Fruit fly (Drosophila melanogaster) whole organism, embryonic: ENCODE measurements around the gene me31B.

Source experiments
- CG10321 ChIP-seq: fragments of 200-800 bp; sonication (Bioruptor generic); IDR thresholded peaks from 2 replicates; pipeline ENCODE4 v1.3.6; 2022; ENCODE audit warnings: missing biosample characterization, missing genetic modification characterization
- CG10959 ChIP-seq: fragments of 200-800 bp; sonication (Bioruptor generic); IDR thresholded peaks from 2 replicates; pipeline ENCODE4 v1.3.6; 2022; ENCODE audit warnings: missing biosample characterization, missing genetic modification characterization
- CG11560 ChIP-seq: fragments of 200-800 bp; sonication (Bioruptor generic); IDR thresholded peaks from 3 replicates; pipeline ENCODE4 v1.3.6; 2022; ENCODE audit warnings: missing biosample characterization, missing genetic modification characterization
- CG11723 ChIP-seq: fragments of 200-800 bp; sonication (Bioruptor generic); optimal IDR thresholded peaks from 2 replicates; lab custom pipeline; 2017; ENCODE audit warnings: missing biosample characterization, mild to moderate bottlenecking, missing genetic modification characterization
- CG13624 ChIP-seq: fragments of 200-800 bp; sonication (Bioruptor generic); optimal IDR thresholded peaks from 2 replicates; lab custom pipeline; 2016; ENCODE audit warnings: missing biosample characterization, missing genetic modification characterization
- CG14710 ChIP-seq: fragments of 200-800 bp; sonication (Bioruptor generic); optimal IDR thresholded peaks from 3 replicates; lab custom pipeline; 2019; ENCODE audit warnings: missing biosample characterization, mild to moderate bottlenecking, missing genetic modification characterization, moderate library complexity
- CG17186 ChIP-seq: fragments of 200-800 bp; sonication (Bioruptor generic); optimal IDR thresholded peaks from 3 replicates; lab custom pipeline; 2017; ENCODE audit warnings: missing biosample characterization, missing genetic modification reagents, missing genetic modification characterization
- CG2678 ChIP-seq: fragments of 200-800 bp; sonication (Bioruptor generic); optimal IDR thresholded peaks from 3 replicates; lab custom pipeline; 2019; ENCODE audit warnings: missing biosample characterization, mild to moderate bottlenecking, missing genetic modification characterization, moderate library complexity
- CG30020 ChIP-seq: fragments of 200-800 bp; optimal IDR thresholded peaks from 2 replicates; lab custom pipeline; 2019; ENCODE audit warnings: missing biosample characterization, mild to moderate bottlenecking, missing genetic modification characterization, moderate library complexity
- CG3065 ChIP-seq: fragments of 200-800 bp; sonication (Bioruptor generic); optimal IDR thresholded peaks from 2 replicates; lab custom pipeline; 2016; ENCODE audit warnings: missing biosample characterization, missing genetic modification characterization
- CG34376 ChIP-seq: fragments of 200-800 bp; sonication (Bioruptor generic); optimal IDR thresholded peaks from 2 replicates; lab custom pipeline; 2018; ENCODE audit warnings: missing biosample characterization, mild to moderate bottlenecking, missing genetic modification characterization
- CG4730 ChIP-seq: fragments of 200-800 bp; sonication (Bioruptor generic); IDR thresholded peaks from 2 replicates; pipeline ENCODE4 v1.3.6; 2022; ENCODE audit warnings: missing biosample characterization, missing genetic modification characterization
- CG6689 ChIP-seq: fragments of 200-800 bp; sonication (Bioruptor generic); IDR thresholded peaks from 2 replicates; pipeline ENCODE4 v1.3.6; 2022; ENCODE audit warnings: missing biosample characterization, missing genetic modification characterization
- CG6813 ChIP-seq: fragments of 200-800 bp; sonication (Bioruptor generic); optimal IDR thresholded peaks from 2 replicates; lab custom pipeline; 2017; ENCODE audit warnings: missing biosample characterization, missing genetic modification characterization, mild to moderate bottlenecking, moderate library complexity, missing genetic modification reagents
- CG7987 ChIP-seq: fragments of 200-800 bp; sonication (Bioruptor generic); optimal IDR thresholded peaks from 2 replicates; lab custom pipeline; 2018; ENCODE audit warnings: missing biosample characterization, mild to moderate bottlenecking, missing genetic modification characterization, moderate library complexity
- CG8281 ChIP-seq: fragments of 200-800 bp; sonication (Bioruptor generic); optimal IDR thresholded peaks from 2 replicates; lab custom pipeline; 2018; ENCODE audit warnings: missing biosample characterization, mild to moderate bottlenecking, missing genetic modification characterization, moderate library complexity
- CG8765 ChIP-seq: fragments of 200-800 bp; sonication (Bioruptor generic); IDR thresholded peaks from 2 replicates; pipeline ENCODE4 v1.3.6; 2022; ENCODE audit warnings: missing biosample characterization, missing genetic modification characterization
- Dad ChIP-seq: fragments of 200-800 bp; sonication (Bioruptor generic); optimal IDR thresholded peaks from 3 replicates; lab custom pipeline; 2016; ENCODE audit warnings: missing biosample characterization, missing genetic modification characterization
- Ets97D ChIP-seq: fragments of 200-800 bp; sonication (Bioruptor generic); optimal IDR thresholded peaks from 3 replicates; lab custom pipeline; 2016; ENCODE audit warnings: missing biosample characterization, missing genetic modification characterization
- HLH3B ChIP-seq: fragments of 200-800 bp; sonication (Bioruptor generic); IDR thresholded peaks from 2 replicates; pipeline ENCODE4 v1.3.6; 2022; ENCODE audit warnings: missing biosample characterization, missing genetic modification characterization
- HmgD ChIP-seq: fragments of 200-800 bp; sonication (Bioruptor generic); optimal IDR thresholded peaks from 3 replicates; lab custom pipeline; 2016; ENCODE audit warnings: missing biosample characterization, missing genetic modification characterization
- Hr78 ChIP-seq, 2 experiments: fragments of 200-800 bp in 1 of 2; fragments of >200 bp in 1 of 2; sonication (Bioruptor generic) in 1 of 2; optimal IDR thresholded peaks; 2 replicates each; lab custom pipeline; 2017 to 2019; ENCODE audit warnings: missing biosample characterization in 2 of 2, missing genetic modification characterization in 2 of 2, mild to moderate bottlenecking in 1 of 2, moderate library complexity in 1 of 2
- MESR4 ChIP-seq: fragments of 200-800 bp; sonication (Bioruptor generic); optimal IDR thresholded peaks from 2 replicates; lab custom pipeline; 2018; ENCODE audit warnings: missing biosample characterization, mild to moderate bottlenecking, missing genetic modification characterization, moderate library complexity
- Opbp ChIP-seq: fragments of 200-800 bp; sonication (Bioruptor generic); IDR thresholded peaks from 3 replicates; pipeline ENCODE4 v1.3.6; 2022; ENCODE audit warnings: missing biosample characterization, missing genetic modification characterization; ENCODE audit not compliant: partially characterized antibody
- Optix ChIP-seq: fragments of 200-800 bp; sonication (Bioruptor generic); IDR thresholded peaks from 3 replicates; pipeline ENCODE4 v1.3.6; 2022; ENCODE audit warnings: missing biosample characterization, missing genetic modification characterization
- Sin3A ChIP-seq: fragments of >200 bp; optimal IDR thresholded peaks from 2 replicates; lab custom pipeline; 2018
- Stat92E ChIP-seq, 3 experiments: fragments of >200 bp in 2 of 3; fragments of 200-800 bp in 1 of 3; sonication (Bioruptor generic) in 1 of 3; optimal IDR thresholded peaks; 2 replicates each; lab custom pipeline; 2017 to 2019; ENCODE audit warnings: missing biosample characterization in 3 of 3, missing genetic modification characterization in 3 of 3, mild to moderate bottlenecking in 1 of 3, moderate library complexity in 1 of 3
- Trl ChIP-seq, 3 experiments: fragments of >200 bp in 2 of 3; fragments of 200-800 bp in 1 of 3; sonication (Bioruptor generic) in 1 of 3; optimal IDR thresholded peaks; 2 replicates in 1 of 3; 3 replicates in 2 of 3; lab custom pipeline; 2016 to 2017; ENCODE audit warnings: missing biosample characterization in 1 of 3, missing genetic modification characterization in 1 of 3
- bbx ChIP-seq: fragments of 200-800 bp; sonication (Bioruptor generic); IDR thresholded peaks from 2 replicates; pipeline ENCODE4 v1.3.6; 2022; ENCODE audit warnings: missing biosample characterization, missing genetic modification characterization; ENCODE audit not compliant: partially characterized antibody
- cg ChIP-seq: fragments of 200-800 bp; sonication (Bioruptor generic); optimal IDR thresholded peaks from 3 replicates; lab custom pipeline; 2019; ENCODE audit warnings: missing biosample characterization, mild to moderate bottlenecking, missing genetic modification characterization, moderate library complexity
- crp ChIP-seq, 2 experiments: fragments of 200-800 bp; sonication (Bioruptor generic); optimal IDR thresholded peaks; 2 replicates in 1 of 2; 3 replicates in 1 of 2; lab custom pipeline; 2017; ENCODE audit warnings: missing biosample characterization in 2 of 2, missing genetic modification characterization in 2 of 2, mild to moderate bottlenecking in 1 of 2, moderate library complexity in 1 of 2
- dan ChIP-seq: fragments of 200-800 bp; sonication (Bioruptor generic); IDR thresholded peaks from 2 replicates; pipeline ENCODE4 v1.3.6; 2022; ENCODE audit warnings: missing biosample characterization, missing genetic modification characterization
- dysf ChIP-seq: fragments of 200-800 bp; sonication (Bioruptor generic); IDR thresholded peaks from 3 replicates; pipeline ENCODE4 v1.3.6; 2022; ENCODE audit warnings: missing biosample characterization, missing genetic modification characterization
- emc ChIP-seq: fragments of 200-800 bp; sonication (Bioruptor generic); optimal IDR thresholded peaks from 2 replicates; lab custom pipeline; 2016; ENCODE audit warnings: missing biosample characterization, missing genetic modification characterization
- eyg ChIP-seq: fragments of 200-800 bp; sonication (Bioruptor generic); optimal IDR thresholded peaks from 3 replicates; lab custom pipeline; 2016; ENCODE audit warnings: missing biosample characterization, missing genetic modification characterization
- fd102C ChIP-seq: fragments of 200-800 bp; sonication (Bioruptor generic); optimal IDR thresholded peaks from 2 replicates; lab custom pipeline; 2018; ENCODE audit warnings: missing biosample characterization, mild to moderate bottlenecking, missing genetic modification characterization, moderate library complexity
- gem ChIP-seq: fragments of 200-800 bp; sonication (Bioruptor generic); optimal IDR thresholded peaks from 2 replicates; lab custom pipeline; 2019; ENCODE audit warnings: missing biosample characterization, mild to moderate bottlenecking, missing genetic modification characterization, moderate library complexity
- hth ChIP-seq: fragments of >200 bp; optimal IDR thresholded peaks from 2 replicates; lab custom pipeline; 2017; ENCODE audit warnings: inconsistent platforms
- knrl ChIP-seq: fragments of 200-800 bp; sonication (Bioruptor generic); IDR thresholded peaks from 3 replicates; pipeline ENCODE4 v1.3.6; 2022; ENCODE audit warnings: missing biosample characterization, missing genetic modification characterization; ENCODE audit not compliant: partially characterized antibody
- lab ChIP-seq: fragments of 200-800 bp; sonication (Bioruptor generic); optimal IDR thresholded peaks from 3 replicates; lab custom pipeline; 2017; ENCODE audit warnings: missing biosample characterization, missing genetic modification characterization, mild to moderate bottlenecking, moderate library complexity, missing genetic modification reagents
- lmd ChIP-seq: fragments of 200-800 bp; sonication (Bioruptor generic); IDR thresholded peaks from 2 replicates; pipeline ENCODE4 v1.3.6; 2022; ENCODE audit warnings: missing biosample characterization, missing genetic modification characterization
- luna ChIP-seq: fragments of 200-800 bp; sonication (Bioruptor generic); optimal IDR thresholded peaks from 2 replicates; lab custom pipeline; 2016; ENCODE audit warnings: missing biosample characterization, missing genetic modification characterization
- nerfin-2 ChIP-seq: fragments of 200-800 bp; sonication (Bioruptor generic); IDR thresholded peaks from 2 replicates; pipeline ENCODE4 v1.3.6; 2022; ENCODE audit warnings: missing biosample characterization, missing genetic modification characterization; ENCODE audit not compliant: partially characterized antibody
- pzg ChIP-seq: fragments of 200-800 bp; sonication (Bioruptor generic); optimal IDR thresholded peaks from 3 replicates; lab custom pipeline; 2018; ENCODE audit warnings: missing biosample characterization, mild to moderate bottlenecking, missing genetic modification characterization, moderate library complexity
- sc ChIP-seq, 3 experiments: fragments of >200 bp in 2 of 3; fragments of 200-800 bp in 1 of 3; sonication (Bioruptor generic) in 1 of 3; optimal IDR thresholded peaks; 2 replicates in 2 of 3; 3 replicates in 1 of 3; lab custom pipeline; 2017; ENCODE audit warnings: mild to moderate bottlenecking in 1 of 3, missing biosample characterization in 1 of 3, missing genetic modification characterization in 1 of 3, missing genetic modification reagents in 1 of 3
- sisA ChIP-seq: fragments of 200-800 bp; sonication (Bioruptor generic); IDR thresholded peaks from 2 replicates; pipeline ENCODE4 v1.3.6; 2022; ENCODE audit warnings: missing biosample characterization, missing genetic modification characterization
- sug ChIP-seq: fragments of 200-800 bp; optimal IDR thresholded peaks from 2 replicates; lab custom pipeline; 2019; ENCODE audit warnings: missing biosample characterization, mild to moderate bottlenecking, missing genetic modification characterization, moderate library complexity
- vfl ChIP-seq: fragments of 200-800 bp; sonication (Bioruptor generic); optimal IDR thresholded peaks from 2 replicates; lab custom pipeline; 2016; ENCODE audit warnings: missing biosample characterization, missing genetic modification characterization
- vnd ChIP-seq: fragments of 200-800 bp; sonication (Bioruptor generic); IDR thresholded peaks from 3 replicates; pipeline ENCODE4 v1.3.6; 2022; ENCODE audit warnings: missing biosample characterization, missing genetic modification characterization; ENCODE audit not compliant: partially characterized antibody

me31B gene

DNA sequence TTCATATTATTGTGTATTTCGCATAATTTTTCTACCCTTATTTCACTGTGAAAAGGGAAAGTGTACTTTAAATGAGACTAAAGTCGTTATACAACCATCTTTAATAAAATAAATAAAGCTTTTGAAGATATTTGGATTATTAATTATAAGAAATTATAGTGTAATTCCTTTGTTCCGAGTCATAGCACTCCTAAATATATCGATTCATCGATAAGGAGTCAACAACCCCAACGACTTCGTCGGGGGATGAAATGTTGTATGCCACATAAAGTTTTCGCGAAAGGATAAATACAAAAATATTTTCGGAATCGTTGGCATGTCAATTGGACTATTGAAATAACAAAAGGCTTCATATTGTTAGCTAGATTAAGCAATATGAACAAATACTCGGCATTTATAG lies 12.5 kb downstream of the me31B start, which contains the start of gene Ror (continued):
- TF ChIP-seq CG34376 (GFP tag; lab: Kevin White, UChicago) = no peak
- TF ChIP-seq luna (GFP tag; lab: Kevin White, UChicago) = no peak
- TF ChIP-seq MESR4 (GFP tag; lab: Kevin White, UChicago) = peak; percentile 7
- TF ChIP-seq bbx = no peak
- no peak for TF ChIP-seq knrl (GFP tag; lab: Robert Waterston, UW)
- no peak for TF ChIP-seq Trl (optimal IDR thresholded peaks at IDR 0.05; lab: Kevin White, UChicago)
- TF ChIP-seq Trl (GFP tag; optimal IDR thresholded peaks at IDR 0.05; lab: Kevin White, UChicago) = no peak
- no peak for TF ChIP-seq lmd
- no peak for TF ChIP-seq CG8765 (GFP tag; lab: Robert Waterston, UW)
- no peak for TF ChIP-seq CG6689 (GFP tag; lab: Robert Waterston, UW)
- TF ChIP-seq sug (tag; lab: Kevin White, UChicago) = no peak
- no peak for TF ChIP-seq Dad (GFP tag; lab: Kevin White, UChicago)
- TF ChIP-seq sisA = no peak
- no peak for TF ChIP-seq CG8281 (tag; lab: Kevin White, UChicago)
- peak; percentile 64 for TF ChIP-seq CG30020 (tag; lab: Kevin White, UChicago)
- no peak for TF ChIP-seq CG11723 (GFP tag; lab: Kevin White, UChicago)
- TF ChIP-seq lab (GFP tag; lab: Kevin White, UChicago) = no peak
- no peak for TF ChIP-seq crp (GFP tag; optimal IDR thresholded peaks at IDR 0.05; lab: Kevin White, UChicago)

DNA sequence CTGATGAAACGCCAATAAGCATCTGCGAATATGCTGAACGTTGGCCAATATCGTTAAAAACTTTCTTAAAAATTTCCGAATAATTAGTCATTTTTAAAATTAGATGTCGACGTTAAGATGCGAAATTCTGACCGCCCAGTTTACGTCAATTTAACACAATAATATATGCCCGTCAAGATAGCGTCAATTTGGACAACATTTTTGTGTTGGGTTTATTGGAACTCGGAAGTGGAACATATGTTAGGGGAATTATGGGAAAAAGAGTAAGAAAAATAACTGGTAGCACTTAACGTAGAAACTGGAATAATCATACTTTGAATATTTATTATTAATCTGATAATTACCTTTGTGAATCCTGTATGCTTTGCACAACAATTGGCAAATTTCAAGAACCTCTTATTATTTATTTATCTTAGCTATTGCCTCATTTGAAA lies 16.6 kb downstream of the me31B start, which contains the start of gene CG5676:
TSS of gene CG5676 (minus strand) at position 167 of the 434 bp plus-strand sequence.
- no peak for TF ChIP-seq Opbp (GFP tag; lab: Robert Waterston, UW)
- TF ChIP-seq Stat92E (GFP tag; optimal IDR thresholded peaks at IDR 0.05; lab: Kevin White, UChicago) = no peak
- no peak for TF ChIP-seq CG17186
- TF ChIP-seq Ets97D (GFP tag; lab: Kevin White, UChicago) = peak; percentile 26
- no peak for TF ChIP-seq CG2678
- no peak for TF ChIP-seq eyg (GFP tag; lab: Kevin White, UChicago)
- no peak for TF ChIP-seq CG6813
- peak; percentile 5 for TF ChIP-seq cg (GFP tag; lab: Kevin White, UChicago)
- TF ChIP-seq hth (lab: Kevin White, UChicago) = no peak
- TF ChIP-seq nerfin-2 (GFP tag; lab: Robert Waterston, UW) = no peak
- TF ChIP-seq CG13624 (GFP tag; lab: Kevin White, UChicago) = peak; percentile 16
- no peak for TF ChIP-seq CG10321 (GFP tag; lab: Robert Waterston, UW)
- TF ChIP-seq HLH3B (GFP tag; lab: Robert Waterston, UW) = no peak
- TF ChIP-seq vfl (GFP tag; lab: Kevin White, UChicago) = no peak
- TF ChIP-seq sc (optimal IDR thresholded peaks at IDR 0.05; lab: Kevin White, UChicago) = no peak
- TF ChIP-seq sc (GFP tag; optimal IDR thresholded peaks at IDR 0.05; lab: Kevin White, UChicago) = no peak
- TF ChIP-seq CG7987 = no peak
- TF ChIP-seq CG10959 (GFP tag; lab: Robert Waterston, UW) = no peak
- TF ChIP-seq vnd (GFP tag; lab: Robert Waterston, UW) = no peak
- TF ChIP-seq fd102C (GFP tag; lab: Kevin White, UChicago) = no peak
- TF ChIP-seq gem (tag; lab: Kevin White, UChicago) = no peak
- TF ChIP-seq Optix (GFP tag; lab: Robert Waterston, UW) = no peak
- TF ChIP-seq Sin3A = no peak
- no peak for TF ChIP-seq CG11560 (tag; lab: Robert Waterston, UW)
- TF ChIP-seq CG3065 = no peak
- TF ChIP-seq emc (GFP tag; lab: Kevin White, UChicago) = no peak
- no peak for TF ChIP-seq HmgD
- TF ChIP-seq Hr78 (GFP tag; optimal IDR thresholded peaks at IDR 0.05; lab: Kevin White, UChicago) = no peak
- TF ChIP-seq pzg (GFP tag; lab: Kevin White, UChicago) = peak; percentile 71
- peak; percentile 44 for TF ChIP-seq CG14710 (tag; lab: Kevin White, UChicago)
- TF ChIP-seq CG4730 (GFP tag; lab: Robert Waterston, UW) = no peak
- TF ChIP-seq dysf (GFP tag; lab: Robert Waterston, UW) = no peak
- TF ChIP-seq dan (GFP tag; lab: Robert Waterston, UW) = no peak
